Fruit fly (Drosophila melanogaster) whole organism, embryonic: ENCODE data around the gene grass.

Experiments
- CG1602 ChIP-seq: fragments of 200-800 bp; sonication (Bioruptor generic); optimal IDR thresholded peaks from 3 replicates; lab custom pipeline; 2016; ENCODE audit warnings: missing biosample characterization, missing genetic modification characterization
- eve ChIP-seq, 2 experiments: fragments of >200 bp; optimal IDR thresholded peaks; 2 replicates each; lab custom pipeline; 2017; ENCODE audit warnings: missing biosample characterization in 2 of 2, missing genetic modification characterization in 2 of 2
- gsb-n ChIP-seq: fragments of 200-800 bp; sonication (Bioruptor generic); optimal IDR thresholded peaks from 3 replicates; lab custom pipeline; 2018; ENCODE audit warnings: missing biosample characterization, mild to moderate bottlenecking, missing genetic modification characterization

dm6 chr3R:27154001-27154400 is 3.7 kb upstream of the grass start:
- TF ChIP-seq CG1602 (no peak), gsb-n (tag; lab: Kevin White, UChicago) (no peak), eve (GFP tag; optimal IDR thresholded peaks at IDR 0.05; lab: Kevin White, UChicago) (no peak)
